Worm (Caenorhabditis elegans): ENCODE measurements around the gene cest-2.2.

DNA sequence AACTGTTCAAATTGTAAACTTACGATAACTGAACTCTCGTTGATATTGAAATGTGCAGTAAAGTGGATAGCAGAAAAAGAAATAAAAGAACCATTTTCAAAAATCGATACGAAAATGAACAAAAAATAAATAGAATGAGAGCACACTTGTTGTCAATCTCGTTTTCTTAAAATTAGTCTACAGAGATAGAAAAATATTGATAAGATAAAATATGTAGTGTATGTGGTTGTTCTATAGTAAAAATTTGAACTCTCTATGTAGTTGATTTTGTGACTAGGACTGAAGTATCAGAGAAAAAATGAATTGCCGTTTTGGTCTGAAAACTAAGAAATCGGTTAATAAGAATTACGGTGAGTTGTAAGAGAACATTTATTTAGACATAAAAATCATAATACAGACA lies 3.9 kb downstream of the cest-2.2 start, which contains the start of gene cest-2.1:
- TF ChIP-seq ceh-82 (tag; optimal IDR thresholded peaks at IDR 0.05), result no peak
- TF ChIP-seq fkh-10 (GFP tag; optimal IDR thresholded peaks at IDR 0.05), result no peak

Measured in whole organism, L4 larva.